Worm (Caenorhabditis elegans): Measurements from ENCODE around the gene Y58A7A.3.

Y58A7A.3 gene

ce11 chrV:5119109-5119508 lies 38.4 kb upstream of the Y58A7A.3 start, which contains the start of gene C04F5.9:
Gene C04F5.9, minus strand, starts transcription at chrV:5119209.
- TF ChIP-seq T23F11.4 (GFP tag; optimal IDR thresholded peaks at IDR 0.05) (no peak), fax-1 (tag; optimal IDR thresholded peaks at IDR 0.05) (no peak), sox-2 (GFP tag; IDR thresholded peaks at IDR 0.05) (no peak), elt-4 (tag; optimal IDR thresholded peaks at IDR 0.05) (no peak), ceh-19 (GFP tag; optimal IDR thresholded peaks at IDR 0.05) (no peak), ceh-34 (tag; optimal IDR thresholded peaks at IDR 0.05) (no peak), pha-4 (tag; optimal IDR thresholded peaks at IDR 0.05) (no peak), pat-9 (tag; optimal IDR thresholded peaks at IDR 0.05) (no peak), gmeb-2 (tag; optimal IDR thresholded peaks at IDR 0.05) (no peak), hlh-6 (tag; optimal IDR thresholded peaks at IDR 0.05) (no peak), K02D7.2 (tag; optimal IDR thresholded peaks at IDR 0.05) (no peak), lim-6 (tag; optimal IDR thresholded peaks at IDR 0.05) (no peak), K09A11.1 (tag; optimal IDR thresholded peaks at IDR 0.05; ENCODE audit: insufficient read depth) (no peak), fkh-10 (GFP tag; optimal IDR thresholded peaks at IDR 0.05) (no peak), sdc-2 (tag; optimal IDR thresholded peaks at IDR 0.05) (no peak), ahr-1 (tag; optimal IDR thresholded peaks at IDR 0.05) (no peak), dmd-4 (tag; optimal IDR thresholded peaks at IDR 0.05; ENCODE audit: borderline replicate concordance) (no peak)

- TF ChIP-seq rnt-1 (tag; optimal IDR thresholded peaks at IDR 0.05) (no peak), fax-1 (tag; optimal IDR thresholded peaks at IDR 0.05) (no peak), ttx-3 (tag; optimal IDR thresholded peaks at IDR 0.05) (no peak), fkh-6 (tag; optimal IDR thresholded peaks at IDR 0.05) (no peak), unc-3 (GFP tag; conservative IDR thresholded peaks at IDR 0.05) (no peak), unc-3 (tag; optimal IDR thresholded peaks at IDR 0.05) (no peak), dmd-4 (tag; optimal IDR thresholded peaks at IDR 0.05; ENCODE audit: borderline replicate concordance) (no peak), ceh-2 (tag; optimal IDR thresholded peaks at IDR 0.05) (no peak), tbx-2 (tag; optimal IDR thresholded peaks at IDR 0.05) (no peak), ceh-34 (tag; optimal IDR thresholded peaks at IDR 0.05) (no peak), pat-9 (tag; optimal IDR thresholded peaks at IDR 0.05) (no peak), T23F11.4 (GFP tag; optimal IDR thresholded peaks at IDR 0.05) (no peak), ceh-18 (tag; optimal IDR thresholded peaks at IDR 0.05) (no peak), pag-3 (tag; optimal IDR thresholded peaks at IDR 0.05; ENCODE audit: borderline replicate concordance) (no peak), pha-4 (tag; optimal IDR thresholded peaks at IDR 0.05) (no peak), ceh-6 (GFP tag; optimal IDR thresholded peaks at IDR 0.05) (no peak), nfya-1 (tag; optimal IDR thresholded peaks at IDR 0.05) (no peak), ztf-16 (tag; optimal IDR thresholded peaks at IDR 0.05) (no peak)
Measured at ce11 chrV:5113654-5114053, 33.0 kb upstream of the Y58A7A.3 start, which contains the start of gene C04F5.8. Gene C04F5.8, minus strand, starts transcription at chrV:5113754.

DNA sequence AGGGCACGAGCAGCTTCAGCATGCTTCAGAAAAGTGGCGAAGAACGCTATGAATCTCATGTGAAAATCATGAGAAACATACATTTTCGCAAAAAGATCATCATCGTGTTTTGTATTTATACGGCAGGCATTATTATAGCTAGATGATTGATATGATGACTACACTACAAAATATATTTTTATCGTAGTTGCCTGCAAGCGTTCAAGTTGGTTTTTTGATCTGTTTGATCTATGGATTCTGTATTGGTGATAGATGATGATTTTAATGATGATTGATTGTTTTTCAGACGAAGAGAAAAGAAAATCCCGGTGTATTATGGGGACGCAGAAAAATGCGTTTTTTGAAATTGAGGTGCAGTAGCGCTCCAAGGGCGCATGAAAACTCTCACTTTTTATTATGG lies 30.0 kb upstream of the Y58A7A.3 start, which contains the start of gene ugt-63:
ugt-63 (minus strand) TSS at position 89 of the 400 bp plus-strand sequence.
- TF ChIP-seq tbx-2 (tag; optimal IDR thresholded peaks at IDR 0.05) (no peak), K09A11.1 (tag; optimal IDR thresholded peaks at IDR 0.05; ENCODE audit: insufficient read depth) (no peak), elt-2 (tag; optimal IDR thresholded peaks at IDR 0.05) (no peak), odd-2 (tag; optimal IDR thresholded peaks at IDR 0.05) (no peak), nhr-232 (tag; optimal IDR thresholded peaks at IDR 0.05) (no peak), ceh-6 (GFP tag; optimal IDR thresholded peaks at IDR 0.05) (no peak), ttx-3 (tag; optimal IDR thresholded peaks at IDR 0.05) (no peak), ceh-30 (tag; optimal IDR thresholded peaks at IDR 0.05) (no peak), ama-1 (optimal IDR thresholded peaks at IDR 0.05) (no peak), C08G9.2 (tag; optimal IDR thresholded peaks at IDR 0.05) (no peak), unc-42 (tag; optimal IDR thresholded peaks at IDR 0.05) (no peak), ceh-31 (tag; optimal IDR thresholded peaks at IDR 0.05) (no peak), lim-6 (tag; optimal IDR thresholded peaks at IDR 0.05) (no peak), dmd-4 (tag; optimal IDR thresholded peaks at IDR 0.05; ENCODE audit: borderline replicate concordance) (no peak), unc-3 (GFP tag; conservative IDR thresholded peaks at IDR 0.05) (no peak), unc-3 (tag; optimal IDR thresholded peaks at IDR 0.05) (no peak), hlh-15 (tag; optimal IDR thresholded peaks at IDR 0.05) (no peak), mec-3 (tag; optimal IDR thresholded peaks at IDR 0.05; ENCODE audit: borderline replicate concordance) (no peak), nfya-1 (tag; optimal IDR thresholded peaks at IDR 0.05) (no peak), pat-9 (tag; optimal IDR thresholded peaks at IDR 0.05) (no peak)
